Fruit fly (Drosophila melanogaster): ENCODE measurements around the gene CG8034.

CG8034 gene

DNA sequence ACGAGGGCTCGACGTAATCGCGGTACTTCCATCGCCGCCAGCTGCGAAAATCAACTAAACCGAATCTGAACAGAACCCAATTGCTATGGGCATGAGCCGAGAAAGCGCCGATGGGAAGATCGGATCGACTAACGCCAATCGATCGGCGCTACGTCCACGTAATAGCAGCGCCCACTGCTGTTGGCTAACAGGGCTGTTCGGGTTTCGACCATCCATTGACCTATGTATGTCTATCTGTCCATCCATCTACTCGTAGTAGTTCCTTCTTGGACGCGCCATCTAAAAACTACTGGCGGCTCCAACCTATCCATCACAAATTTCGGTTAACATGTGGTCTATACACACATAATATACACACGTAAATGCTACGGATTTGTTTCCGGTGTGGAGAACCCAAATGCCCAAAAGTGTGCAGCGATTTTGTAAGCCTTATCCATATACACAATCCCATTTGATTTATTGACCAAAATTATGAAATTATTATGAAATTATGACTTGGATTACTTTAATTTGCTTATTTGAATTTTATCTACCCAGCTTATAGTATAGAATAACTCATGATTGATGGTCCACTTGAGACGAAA lies 56.1 kb downstream of the CG8034 start, which contains the start of gene CG14196:
CG14196 (minus strand) TSS at position 51 of the 584 bp plus-strand sequence.
- TF ChIP-seq foxo (GFP tag; optimal IDR thresholded peaks at IDR 0.05), result peak in 1 of 2 experiments; percentile 1
- TF ChIP-seq Mio (GFP tag; optimal IDR thresholded peaks at IDR 0.05), result no peak

DNA sequence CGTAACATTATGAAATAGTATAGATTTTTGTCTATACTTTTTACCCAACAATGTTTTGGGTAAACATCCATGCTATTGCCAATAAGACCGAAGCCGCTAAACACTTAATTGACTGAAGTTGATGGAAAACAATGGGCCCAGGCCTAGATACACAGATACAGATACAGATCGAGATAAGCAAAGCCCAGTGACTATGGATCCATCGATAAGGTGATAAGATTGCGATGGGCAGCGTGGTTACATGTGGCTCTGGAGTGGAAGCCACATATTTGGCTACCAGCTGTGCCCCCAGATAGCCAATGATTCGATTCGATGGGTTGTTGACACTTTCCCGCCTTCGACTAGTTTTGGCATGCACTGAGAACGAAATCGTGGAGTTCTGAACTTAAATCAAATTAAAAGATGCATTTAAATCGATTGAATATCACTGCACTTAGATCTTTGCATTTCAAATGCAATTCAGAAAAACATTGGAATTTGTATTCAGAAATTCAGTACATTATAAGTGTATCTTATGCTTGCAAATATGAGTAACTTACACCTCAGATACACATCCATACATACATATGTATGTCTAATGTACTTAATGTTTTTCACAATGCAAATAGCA lies 57.6 kb downstream of the CG8034 start:
- TF ChIP-seq tai (GFP tag; optimal IDR thresholded peaks at IDR 0.05), result no peak
- TF ChIP-seq br (GFP tag; optimal IDR thresholded peaks at IDR 0.05), result no peak
- no peak for TF ChIP-seq ey (GFP tag; optimal IDR thresholded peaks at IDR 0.05)

DNA sequence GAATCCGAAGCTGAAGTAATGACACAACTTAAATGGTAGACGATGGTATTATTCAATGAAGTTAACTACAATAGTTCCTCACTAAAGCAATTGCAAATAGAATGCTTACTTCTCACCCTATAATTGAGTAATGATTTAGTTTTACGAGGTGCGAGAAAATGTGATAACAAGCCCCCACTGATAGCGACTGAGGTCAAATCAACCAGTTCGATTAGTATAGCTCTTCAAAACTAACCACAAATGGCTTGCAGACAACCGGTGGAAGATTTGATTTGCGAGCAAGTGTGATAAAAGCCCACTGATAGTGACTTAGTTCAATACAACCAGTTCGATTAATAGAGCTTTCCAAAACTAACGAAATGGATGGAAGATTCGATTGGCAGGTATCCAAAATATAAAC lies 58.6 kb downstream of the CG8034 start:
- no peak for TF ChIP-seq tai (GFP tag; optimal IDR thresholded peaks at IDR 0.05)
- TF ChIP-seq Sp1 (GFP tag; optimal IDR thresholded peaks at IDR 0.05), result no peak
- no peak for TF ChIP-seq rgr (GFP tag; optimal IDR thresholded peaks at IDR 0.05)
- TF ChIP-seq lola (GFP tag; optimal IDR thresholded peaks at IDR 0.05), result no peak
- no peak for TF ChIP-seq h (GFP tag; optimal IDR thresholded peaks at IDR 0.05)
- TF ChIP-seq Dif (GFP tag; optimal IDR thresholded peaks at IDR 0.05; ENCODE audit: partially characterized antibody), result no peak

DNA sequence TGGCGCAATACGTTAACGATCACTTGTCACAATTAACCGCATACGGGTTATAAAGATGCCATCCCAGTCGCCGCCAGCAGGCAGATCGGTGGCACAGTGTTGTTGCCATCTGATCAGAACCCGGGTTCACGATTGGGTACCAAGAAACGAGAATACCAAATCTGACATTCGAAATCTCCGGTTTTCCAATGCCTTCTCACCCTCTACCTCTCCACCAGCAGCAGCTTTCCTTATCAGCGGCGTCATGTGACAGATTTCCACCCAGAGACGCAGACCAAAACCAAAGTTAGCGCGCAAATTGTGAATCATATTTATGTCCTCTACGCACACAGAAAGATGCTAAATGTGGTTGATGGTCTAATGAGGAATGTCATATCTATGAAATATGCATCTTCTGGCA lies 59.3 kb downstream of the CG8034 start:
- TF ChIP-seq HLH106 (tag; optimal IDR thresholded peaks at IDR 0.05) (no peak), CG32264 (GFP tag; optimal IDR thresholded peaks at IDR 0.05) (no peak), pan (optimal IDR thresholded peaks at IDR 0.05) (no peak), usp (GFP tag; optimal IDR thresholded peaks at IDR 0.05) (no peak), dsf (GFP tag; optimal IDR thresholded peaks at IDR 0.05; ENCODE audit: borderline replicate concordance) (no peak), woc (GFP tag; optimal IDR thresholded peaks at IDR 0.05) (no peak), h (GFP tag; optimal IDR thresholded peaks at IDR 0.05) (no peak), dl (GFP tag; optimal IDR thresholded peaks at IDR 0.05; ENCODE audit: insufficient read depth in 1 of 2, partially characterized antibody in 2 of 2) (no peak), OdsH (GFP tag; optimal IDR thresholded peaks at IDR 0.05) (no peak), Hr83 (GFP tag; optimal IDR thresholded peaks at IDR 0.05; ENCODE audit: poor library complexity, severe bottlenecking) (no peak), Vsx2 (GFP tag; optimal IDR thresholded peaks at IDR 0.05; ENCODE audit: partially characterized antibody) (no peak), CrebA (GFP tag; optimal IDR thresholded peaks at IDR 0.05; ENCODE audit: borderline replicate concordance) (no peak), Hr78 (GFP tag; optimal IDR thresholded peaks at IDR 0.05) (no peak), foxo (GFP tag; optimal IDR thresholded peaks at IDR 0.05) (no peak), Dif (GFP tag; optimal IDR thresholded peaks at IDR 0.05; ENCODE audit: partially characterized antibody) (no peak), sv (GFP tag; optimal IDR thresholded peaks at IDR 0.05) (no peak), dmrt93B (GFP tag; optimal IDR thresholded peaks at IDR 0.05) (no peak), N (GFP tag; optimal IDR thresholded peaks at IDR 0.05) (no peak), psq (GFP tag; optimal IDR thresholded peaks at IDR 0.05) (no peak)
